Worm (Caenorhabditis elegans): ENCODE results near the gene F23A7.8.

Gene F23A7.8

DNA sequence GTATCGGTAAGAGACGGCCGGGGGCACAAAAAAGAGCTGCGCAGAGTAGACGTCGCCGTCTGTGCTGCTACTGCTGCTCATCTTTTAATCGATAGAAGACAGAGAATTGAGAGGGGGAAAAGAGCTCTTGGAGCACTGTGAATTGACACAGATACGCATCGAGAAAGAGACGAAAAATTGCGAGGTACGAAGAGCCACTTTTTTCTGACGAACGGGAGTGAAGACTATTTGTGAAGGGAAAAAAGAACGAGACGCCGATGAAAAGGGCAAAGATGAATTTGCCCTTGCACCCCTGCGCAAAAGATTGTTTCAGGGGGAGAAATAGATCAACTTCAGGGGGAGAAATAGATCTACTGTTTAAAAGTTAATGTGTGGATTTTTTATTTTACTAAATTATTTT, 10.9 kb upstream of the F23A7.8 start:
- TF ChIP-seq gei-17 (GFP tag; optimal IDR thresholded peaks at IDR 0.05) = peak; percentile 83
- no peak for TF ChIP-seq ekl-4 (GFP tag; IDR thresholded peaks at IDR 0.05)
- peak; percentile 81 for TF ChIP-seq lin-40 (tag; optimal IDR thresholded peaks at IDR 0.05)
- peak; percentile 67 for TF ChIP-seq K12H6.12 (tag; optimal IDR thresholded peaks at IDR 0.05)
- no peak for TF ChIP-seq F10E7.11 (tag; optimal IDR thresholded peaks at IDR 0.05)
- no peak for TF ChIP-seq madf-3 (GFP tag; IDR thresholded peaks at IDR 0.05)
- TF ChIP-seq attf-5 (GFP tag; optimal IDR thresholded peaks at IDR 0.05) = no peak
- no peak for TF ChIP-seq ets-4 (GFP tag; optimal IDR thresholded peaks at IDR 0.05)
- no peak for TF ChIP-seq lag-1 (GFP tag; IDR thresholded peaks at IDR 0.05)
- TF ChIP-seq dpl-1 (GFP tag; optimal IDR thresholded peaks at IDR 0.05) = no peak
- no peak for TF ChIP-seq F33H1.4 (GFP tag; IDR thresholded peaks at IDR 0.05)
- peak; percentile 6 for TF ChIP-seq nhr-80 (tag; optimal IDR thresholded peaks at IDR 0.05)
- peak; percentile 24 for TF ChIP-seq B0261.1 (tag; optimal IDR thresholded peaks at IDR 0.05)
- TF ChIP-seq snpc-4 (GFP tag; optimal IDR thresholded peaks at IDR 0.05) = no peak
- TF ChIP-seq snpc-4 (tag; optimal IDR thresholded peaks at IDR 0.05) = peak in 2 of 4 experiments; percentile 11 to 36
- no peak for TF ChIP-seq ama-1 (optimal IDR thresholded peaks at IDR 0.05)
- TF ChIP-seq ama-1 (GFP tag; optimal IDR thresholded peaks at IDR 0.05) = no peak
- TF ChIP-seq pha-4 (tag; optimal IDR thresholded peaks at IDR 0.05) = no peak
- TF ChIP-seq snpc-3.4 (tag; optimal IDR thresholded peaks at IDR 0.05) = no peak
- TF ChIP-seq C17E4.6 (GFP tag; IDR thresholded peaks at IDR 0.05) = 0 out of 2 replicates have a peak, but pooled peaks have one; percentile 29
- TF ChIP-seq ceh-58 (GFP tag; IDR thresholded peaks at IDR 0.05) = no peak
- no peak for TF ChIP-seq Y79H2A.3 (GFP tag; conservative IDR thresholded peaks at IDR 0.05)
- TF ChIP-seq madf-6 (GFP tag; IDR thresholded peaks at IDR 0.05) = no peak
- TF ChIP-seq zim-3 (tag; optimal IDR thresholded peaks at IDR 0.05) = no peak
- peak; percentile 21; the same call in 1 of the 2 replicates for TF ChIP-seq rcor-1 (GFP tag; IDR thresholded peaks at IDR 0.05)
- no peak for TF ChIP-seq lin-54 (GFP tag; optimal IDR thresholded peaks at IDR 0.05)
- no peak for TF ChIP-seq rec-8 (tag; optimal IDR thresholded peaks at IDR 0.05)
- TF ChIP-seq unc-62 (GFP tag; optimal IDR thresholded peaks at IDR 0.05) = no peak
- TF ChIP-seq nfyb-1 (GFP tag; IDR thresholded peaks at IDR 0.05) = no peak
- no peak for TF ChIP-seq somi-1 (GFP tag; optimal IDR thresholded peaks at IDR 0.05)
- no peak for TF ChIP-seq efl-1 (GFP tag; optimal IDR thresholded peaks at IDR 0.05)
- TF ChIP-seq nfya-2 (GFP tag; IDR thresholded peaks at IDR 0.05) = no peak
- no peak for TF ChIP-seq hlh-12 (tag; optimal IDR thresholded peaks at IDR 0.05)
- TF ChIP-seq lin-35 (GFP tag; optimal IDR thresholded peaks at IDR 0.05) = peak in 1 of 3 experiments; percentile 49
- TF ChIP-seq madf-10 (tag; optimal IDR thresholded peaks at IDR 0.05) = no peak
- peak; percentile 50; the same call in 1 of the 2 replicates for TF ChIP-seq zfh-2 (GFP tag; conservative IDR thresholded peaks at IDR 0.05)
- TF ChIP-seq F23B12.7 (tag; optimal IDR thresholded peaks at IDR 0.05; ENCODE audit: insufficient read depth) = no peak
- no peak for TF ChIP-seq cebp-2 (GFP tag; IDR thresholded peaks at IDR 0.05)
- no peak for TF ChIP-seq ztf-28 (GFP tag; IDR thresholded peaks at IDR 0.05)
- TF ChIP-seq let-526 (GFP tag; IDR thresholded peaks at IDR 0.05) = no peak
- no peak for TF ChIP-seq ccch-3 (GFP tag; optimal IDR thresholded peaks at IDR 0.05)
- TF ChIP-seq snpc-1.3 (tag; optimal IDR thresholded peaks at IDR 0.05; ENCODE audit: insufficient read depth) = no peak
- TF ChIP-seq die-1 (tag; optimal IDR thresholded peaks at IDR 0.05) = no peak
- TF ChIP-seq mes-4 (tag; optimal IDR thresholded peaks at IDR 0.05) = no peak
- TF ChIP-seq F22D6.2 (tag; optimal IDR thresholded peaks at IDR 0.05) = no peak
- no peak for TF ChIP-seq tbx-9 (tag; optimal IDR thresholded peaks at IDR 0.05; ENCODE audit: borderline replicate concordance)
- TF ChIP-seq tlf-1 (GFP tag; optimal IDR thresholded peaks at IDR 0.05) = no peak
- no peak for TF ChIP-seq bed-2 (GFP tag; IDR thresholded peaks at IDR 0.05)
- peak; percentile 34 for TF ChIP-seq ZK185.1 (tag; optimal IDR thresholded peaks at IDR 0.05; ENCODE audit: poor library complexity, severe bottlenecking)
- no peak for TF ChIP-seq Y53G8AR.9 (GFP tag; conservative IDR thresholded peaks at IDR 0.05)

Measured in whole organism, young adult.